Fruit fly (Drosophila melanogaster) whole organism, embryonic: Measurements from ENCODE around the gene MESR3.
A peak's percentile ranks its signal among the peaks of the same experiment; 100 is the strongest.

ENCODE experiments used
- Aef1 ChIP-seq: fragments of 200-800 bp; sonication (Bioruptor generic); IDR thresholded peaks from 3 replicates; pipeline ENCODE4 v1.3.6; 2022; ENCODE audit warnings: missing biosample characterization, missing genetic modification characterization
- Antp ChIP-seq: fragments of 200-800 bp; sonication (Bioruptor generic); optimal IDR thresholded peaks from 3 replicates; lab custom pipeline; 2016; ENCODE audit warnings: missing biosample characterization, missing genetic modification characterization
- CG15601 ChIP-seq: fragments of 200-800 bp; sonication (Bioruptor generic); optimal IDR thresholded peaks from 3 replicates; lab custom pipeline; 2019; ENCODE audit warnings: missing biosample characterization, mild to moderate bottlenecking, missing genetic modification characterization, moderate library complexity
- CG1832 ChIP-seq: fragments of 200-800 bp; sonication (Bioruptor generic); optimal IDR thresholded peaks from 2 replicates; lab custom pipeline; 2017; ENCODE audit warnings: missing biosample characterization, mild to moderate bottlenecking, missing genetic modification characterization, inconsistent platforms
- CG18764 ChIP-seq: fragments of 200-800 bp; sonication (Bioruptor generic); optimal IDR thresholded peaks from 3 replicates; lab custom pipeline; 2016; ENCODE audit warnings: missing biosample characterization, missing genetic modification characterization
- CG2199 ChIP-seq: fragments of 200-800 bp; sonication (Bioruptor generic); IDR thresholded peaks from 3 replicates; pipeline ENCODE4 v1.3.6; 2022; ENCODE audit warnings: missing biosample characterization, missing genetic modification characterization
- CG31365 ChIP-seq: fragments of 200-800 bp; sonication (Bioruptor generic); optimal IDR thresholded peaks from 2 replicates; lab custom pipeline; 2018; ENCODE audit warnings: missing biosample characterization, mild to moderate bottlenecking, missing genetic modification characterization
- CG3995 ChIP-seq: fragments of 200-800 bp; sonication (Bioruptor generic); optimal IDR thresholded peaks from 3 replicates; lab custom pipeline; 2016; ENCODE audit warnings: missing biosample characterization, missing genetic modification characterization
- CG4360 ChIP-seq: fragments of 200-800 bp; sonication (Bioruptor generic); IDR thresholded peaks from 2 replicates; pipeline ENCODE4 v1.3.6; 2022; ENCODE audit warnings: missing biosample characterization, missing genetic modification characterization
- CG4707 ChIP-seq: fragments of 200-800 bp; sonication (Bioruptor generic); optimal IDR thresholded peaks from 2 replicates; lab custom pipeline; 2018; ENCODE audit warnings: missing biosample characterization, mild to moderate bottlenecking, missing genetic modification characterization, moderate library complexity
- CG7786 ChIP-seq: fragments of 200-800 bp; sonication (Bioruptor generic); optimal IDR thresholded peaks from 2 replicates; lab custom pipeline; 2016; ENCODE audit warnings: missing biosample characterization, missing genetic modification characterization
- CG7987 ChIP-seq: fragments of 200-800 bp; sonication (Bioruptor generic); optimal IDR thresholded peaks from 2 replicates; lab custom pipeline; 2018; ENCODE audit warnings: missing biosample characterization, mild to moderate bottlenecking, missing genetic modification characterization, moderate library complexity
- CG8089 ChIP-seq: fragments of 200-800 bp; sonication (Bioruptor generic); optimal IDR thresholded peaks from 3 replicates; lab custom pipeline; 2016; ENCODE audit warnings: missing biosample characterization, missing genetic modification characterization
- CG9215 ChIP-seq: fragments of 200-800 bp; sonication (Bioruptor generic); IDR thresholded peaks from 2 replicates; pipeline ENCODE4 v1.3.6; 2022; ENCODE audit warnings: missing biosample characterization, missing genetic modification characterization
- CG9609 ChIP-seq: fragments of 200-800 bp; sonication (Bioruptor generic); optimal IDR thresholded peaks from 3 replicates; lab custom pipeline; 2016; ENCODE audit warnings: missing biosample characterization, missing genetic modification characterization
- CG9932 ChIP-seq: fragments of 200-800 bp; sonication (Bioruptor generic); IDR thresholded peaks from 2 replicates; pipeline ENCODE4 v1.3.6; 2022; ENCODE audit warnings: missing biosample characterization, missing genetic modification characterization
- Deaf1 ChIP-seq: fragments of 200-800 bp; optimal IDR thresholded peaks from 3 replicates; lab custom pipeline; 2019; ENCODE audit warnings: missing biosample characterization, mild to moderate bottlenecking, missing genetic modification characterization, moderate library complexity
- Dip3 ChIP-seq: fragments of 200-800 bp; sonication (Bioruptor generic); optimal IDR thresholded peaks from 3 replicates; lab custom pipeline; 2016; ENCODE audit warnings: missing biosample characterization, missing genetic modification characterization
- NK7.1 ChIP-seq: fragments of 200-800 bp; sonication (Bioruptor generic); optimal IDR thresholded peaks from 3 replicates; lab custom pipeline; 2016; ENCODE audit warnings: missing biosample characterization, missing genetic modification characterization
- Rx ChIP-seq: fragments of 200-800 bp; sonication (Bioruptor generic); IDR thresholded peaks from 2 replicates; pipeline ENCODE4 v1.3.6; 2022; ENCODE audit warnings: missing biosample characterization, missing genetic modification characterization
- Six4 ChIP-seq: fragments of 200-800 bp; sonication (Bioruptor generic); optimal IDR thresholded peaks from 2 replicates; lab custom pipeline; 2016; ENCODE audit warnings: missing biosample characterization, missing genetic modification characterization
- Sox100B ChIP-seq: fragments of 200-800 bp; sonication (Bioruptor generic); optimal IDR thresholded peaks from 3 replicates; lab custom pipeline; 2018; ENCODE audit warnings: missing biosample characterization, mild to moderate bottlenecking, missing genetic modification characterization
- Taf1 ChIP-seq: fragments of 200-800 bp; sonication (Bioruptor generic); IDR thresholded peaks from 2 replicates; pipeline ENCODE4 v1.3.6; 2022; ENCODE audit warnings: missing biosample characterization, missing genetic modification characterization
- amos ChIP-seq: fragments of 200-800 bp; sonication (Bioruptor generic); IDR thresholded peaks from 2 replicates; pipeline ENCODE4 v1.3.6; 2022; ENCODE audit warnings: missing biosample characterization, missing genetic modification characterization; ENCODE audit not compliant: partially characterized antibody
- bbx ChIP-seq: fragments of 200-800 bp; sonication (Bioruptor generic); IDR thresholded peaks from 2 replicates; pipeline ENCODE4 v1.3.6; 2022; ENCODE audit warnings: missing biosample characterization, missing genetic modification characterization; ENCODE audit not compliant: partially characterized antibody
- danr ChIP-seq: fragments of 200-800 bp; sonication (Bioruptor generic); IDR thresholded peaks from 2 replicates; pipeline ENCODE4 v1.3.6; 2022; ENCODE audit warnings: missing biosample characterization, missing genetic modification characterization
- fd102C ChIP-seq: fragments of 200-800 bp; sonication (Bioruptor generic); optimal IDR thresholded peaks from 2 replicates; lab custom pipeline; 2018; ENCODE audit warnings: missing biosample characterization, mild to moderate bottlenecking, missing genetic modification characterization, moderate library complexity
- fd96Cb ChIP-seq: fragments of 200-800 bp; sonication (Bioruptor generic); optimal IDR thresholded peaks from 2 replicates; lab custom pipeline; 2018; ENCODE audit warnings: missing biosample characterization, mild to moderate bottlenecking, missing genetic modification characterization, moderate library complexity
- gro ChIP-seq: fragments of 200-800 bp; sonication (Bioruptor generic); optimal IDR thresholded peaks from 2 replicates; lab custom pipeline; 2016; ENCODE audit warnings: missing biosample characterization, missing genetic modification characterization
- knrl ChIP-seq: fragments of 200-800 bp; sonication (Bioruptor generic); IDR thresholded peaks from 3 replicates; pipeline ENCODE4 v1.3.6; 2022; ENCODE audit warnings: missing biosample characterization, missing genetic modification characterization; ENCODE audit not compliant: partially characterized antibody
- luna ChIP-seq: fragments of 200-800 bp; sonication (Bioruptor generic); optimal IDR thresholded peaks from 2 replicates; lab custom pipeline; 2016; ENCODE audit warnings: missing biosample characterization, missing genetic modification characterization
- maf-S ChIP-seq: fragments of 200-800 bp; sonication (Bioruptor generic); optimal IDR thresholded peaks from 2 replicates; lab custom pipeline; 2016; ENCODE audit warnings: missing biosample characterization, missing genetic modification characterization
- nau ChIP-seq: fragments of 200-800 bp; sonication (Bioruptor generic); optimal IDR thresholded peaks from 3 replicates; lab custom pipeline; 2017; ENCODE audit warnings: missing biosample characterization, mild to moderate bottlenecking, missing genetic modification characterization, missing genetic modification reagents
- otp ChIP-seq: fragments of 200-800 bp; sonication (Bioruptor generic); IDR thresholded peaks from 3 replicates; pipeline ENCODE4, ENCODE4 v1.3.6; 2022; ENCODE audit warnings: missing biosample characterization, missing genetic modification characterization
- pum ChIP-seq: fragments of 200-800 bp; sonication (Bioruptor generic); optimal IDR thresholded peaks from 2 replicates; lab custom pipeline; 2016; ENCODE audit warnings: missing biosample characterization, missing genetic modification characterization
- pzg ChIP-seq: fragments of 200-800 bp; sonication (Bioruptor generic); optimal IDR thresholded peaks from 3 replicates; lab custom pipeline; 2018; ENCODE audit warnings: missing biosample characterization, mild to moderate bottlenecking, missing genetic modification characterization, moderate library complexity
- sim ChIP-seq: fragments of 200-800 bp; sonication (Bioruptor generic); IDR thresholded peaks from 2 replicates; pipeline ENCODE4 v1.3.6; 2022; ENCODE audit warnings: missing biosample characterization, missing genetic modification characterization
- sug ChIP-seq: fragments of 200-800 bp; optimal IDR thresholded peaks from 2 replicates; lab custom pipeline; 2019; ENCODE audit warnings: missing biosample characterization, mild to moderate bottlenecking, missing genetic modification characterization, moderate library complexity
- tin ChIP-seq: fragments of 200-800 bp; sonication (Bioruptor generic); optimal IDR thresholded peaks from 3 replicates; lab custom pipeline; 2016; ENCODE audit warnings: missing biosample characterization, missing genetic modification characterization
- vnd ChIP-seq: fragments of 200-800 bp; sonication (Bioruptor generic); IDR thresholded peaks from 3 replicates; pipeline ENCODE4 v1.3.6; 2022; ENCODE audit warnings: missing biosample characterization, missing genetic modification characterization; ENCODE audit not compliant: partially characterized antibody

MESR3 gene

dm6 chr2L:18688646-18689296 is 71.7 kb downstream of the MESR3 start, which contains the start of gene msl-1 (continued):
- TF ChIP-seq CG15601 (tag; lab: Kevin White, UChicago) (no peak), fd96Cb (tag; lab: Kevin White, UChicago) (no peak), CG31365 (tag; lab: Kevin White, UChicago) (no peak), sug (tag; lab: Kevin White, UChicago) (peak; percentile 58), CG7987 (GFP tag; lab: Kevin White, UChicago) (no peak), CG4360 (GFP tag; lab: Robert Waterston, UW) (no peak), tin (GFP tag; lab: Kevin White, UChicago) (peak; percentile 33), sim (GFP tag; lab: Robert Waterston, UW) (no peak), pzg (GFP tag; lab: Kevin White, UChicago) (peak; percentile 81), CG4707 (GFP tag; lab: Kevin White, UChicago) (no peak), danr (GFP tag; lab: Robert Waterston, UW) (no peak), Dip3 (GFP tag; lab: Kevin White, UChicago) (peak; percentile 5), CG9932 (GFP tag; lab: Robert Waterston, UW) (peak; percentile 91), Taf1 (GFP tag; lab: Robert Waterston, UW) (no peak), Aef1 (GFP tag; lab: Robert Waterston, UW) (peak; percentile 27; the same call in 1 of the 3 replicates), NK7.1 (GFP tag; lab: Kevin White, UChicago) (no peak), bbx (GFP tag; lab: Robert Waterston, UW) (peak; percentile 98), amos (GFP tag; lab: Robert Waterston, UW) (peak; percentile 98), gro (GFP tag; lab: Kevin White, UChicago) (peak; percentile 20), pum (GFP tag; lab: Kevin White, UChicago) (peak; percentile 37), otp (GFP tag; lab: Robert Waterston, UW) (0 out of 3 replicates have a peak, but pooled peaks have one; percentile 28), Rx (GFP tag; lab: Robert Waterston, UW) (no peak), Deaf1 (tag; lab: Kevin White, UChicago) (no peak), CG7786 (GFP tag; lab: Kevin White, UChicago) (peak; percentile 58), Six4 (GFP tag; lab: Kevin White, UChicago) (no peak), CG9609 (GFP tag; lab: Kevin White, UChicago) (peak; percentile 20), maf-S (no peak), knrl (peak; percentile 95), CG9215 (GFP tag; lab: Robert Waterston, UW) (peak; percentile 25; the same call in 1 of the 2 replicates), nau (GFP tag; lab: Kevin White, UChicago) (no peak), CG3995 (GFP tag; lab: Kevin White, UChicago) (peak; percentile 78), CG8089 (GFP tag; lab: Kevin White, UChicago) (no peak), fd102C (GFP tag; lab: Kevin White, UChicago) (no peak), CG1832 (GFP tag; lab: Kevin White, UChicago) (no peak), Sox100B (GFP tag; lab: Kevin White, UChicago) (no peak), Antp (GFP tag; lab: Kevin White, UChicago) (peak; percentile 47), luna (GFP tag; lab: Kevin White, UChicago) (no peak), CG18764 (no peak), CG2199 (GFP tag; lab: Robert Waterston, UW) (no peak), vnd (GFP tag; lab: Robert Waterston, UW) (peak; percentile 92)
- TF ChIP-seq, all 482 proteins: peak for 166
